Worm (Caenorhabditis elegans) whole organism, midembryonic: Measurements from ENCODE around the gene sdz-28.
"Not testable (repeated sequence)": the region's sequence is repeated elsewhere in the genome, so short reads cannot be mapped to it uniquely, and the experiment has no call there.

Experiments used
- T22C8.4 ChIP-seq: fragments of 200-800 bp; sonication (Bioruptor generic); IDR thresholded peaks from 2 replicates; pipeline ENCODE4 v1.3.6; 2022; ENCODE audit warnings: missing genetic modification characterization, missing compliant biosample characterization
- cog-1 ChIP-seq: sonication (generic microtip); optimal IDR thresholded peaks from 2 replicates; lab custom pipeline; 2016; ENCODE audit warnings: missing genetic modification characterization, missing compliant biosample characterization
- flt-1 ChIP-seq: fragments of 200-800 bp; sonication (Bioruptor generic); IDR thresholded peaks from 2 replicates; pipeline ENCODE4 v1.3.6; 2022; ENCODE audit warnings: missing genetic modification characterization, missing compliant biosample characterization
- klf-2 ChIP-seq: fragments of 200-800 bp; sonication (Bioruptor generic); conservative IDR thresholded peaks from 2 replicates; pipeline ENCODE4 v1.3.6; 2022; ENCODE audit warnings: missing genetic modification reagents, missing genetic modification characterization, missing compliant biosample characterization
- med-1 ChIP-seq: sonication (generic microtip); optimal IDR thresholded peaks from 2 replicates; lab custom pipeline; 2017; ENCODE audit warnings: missing genetic modification characterization, mild to moderate bottlenecking, missing compliant biosample characterization, antibody characterized with exemption, missing genetic modification reagents; ENCODE audit not compliant: insufficient read depth
- ref-1 ChIP-seq: fragments of 200-800 bp; sonication (Bioruptor generic); conservative IDR thresholded peaks from 2 replicates; pipeline ENCODE4 v1.3.6; 2022; ENCODE audit warnings: missing genetic modification reagents, missing genetic modification characterization, missing compliant biosample characterization
- tab-1 ChIP-seq: fragments of 200-800 bp; sonication (Bioruptor generic); IDR thresholded peaks from 2 replicates; pipeline ENCODE4 v1.3.6; 2022; ENCODE audit warnings: missing genetic modification characterization, missing compliant biosample characterization
- ztf-23 ChIP-seq: fragments of 200-800 bp; sonication (Bioruptor generic); IDR thresholded peaks from 2 replicates; pipeline ENCODE4 v1.3.6; 2022; ENCODE audit warnings: missing genetic modification reagents, missing genetic modification characterization, missing compliant biosample characterization
- ztf-29 ChIP-seq: fragments of 200-800 bp; sonication (Bioruptor generic); IDR thresholded peaks from 2 replicates; pipeline ENCODE4 v1.3.6; 2022; ENCODE audit warnings: missing genetic modification reagents, missing genetic modification characterization, missing compliant biosample characterization

The sdz-28 gene

ce11 chrII:2145566-2145965, 14.7 kb downstream of the sdz-28 start, which contains the start of gene C40A11.6:
C40A11.6 (minus strand) TSS chrII:2145666.
- TF ChIP-seq ztf-23: no peak
- no peak for TF ChIP-seq klf-2
- TF ChIP-seq flt-1 (GFP tag; lab: Robert Waterston, UW): no peak
- TF ChIP-seq med-1 (GFP tag; lab: Kevin White, UChicago): no peak
- TF ChIP-seq cog-1: no peak
- no peak for TF ChIP-seq ztf-29
- TF ChIP-seq T22C8.4 (GFP tag; lab: Robert Waterston, UW): no peak

- TF ChIP-seq T22C8.4 (GFP tag; lab: Robert Waterston, UW): no peak
Observed at ce11 chrII:2146900-2147375, 16.1 kb downstream of the sdz-28 start, which contains the start of gene C40A11.2. C40A11.2 (plus strand) TSS chrII:2146950.

DNA sequence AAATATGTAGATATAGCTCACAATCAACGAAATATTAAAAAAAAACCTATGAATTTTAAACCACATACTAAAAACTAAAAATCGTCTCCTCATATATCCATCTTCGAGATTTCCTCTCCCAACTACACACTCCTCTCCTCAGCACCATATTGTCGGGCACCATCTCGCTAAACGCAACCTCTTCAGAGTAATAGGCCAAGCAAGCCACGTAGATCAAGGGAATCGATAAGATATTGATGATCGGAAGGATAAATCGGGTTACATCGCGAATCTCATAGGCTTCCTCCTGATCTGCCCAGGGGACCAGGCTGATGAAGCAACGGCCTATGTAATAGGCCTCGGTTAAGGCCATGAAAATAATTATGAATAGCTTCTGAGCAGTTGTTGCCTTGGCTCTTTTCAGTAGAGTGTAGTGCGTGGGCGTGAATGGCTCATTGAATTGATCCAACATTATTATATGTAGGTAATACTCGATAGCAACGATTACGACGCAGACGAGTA, 19.7 kb downstream of the sdz-28 start, which contains the start of the genes C40A11.7 and C40A11.8:
C40A11.7 (minus strand) TSS at position 101 of the 501 bp plus-strand sequence.
C40A11.8 (minus strand) TSS at position 451 of the 501 bp plus-strand sequence.
- TF ChIP-seq tab-1 (no peak), ztf-23 (no peak), klf-2 (no peak), cog-1 (no peak), ztf-29 (no peak), flt-1 (GFP tag; lab: Robert Waterston, UW) (no peak), T22C8.4 (GFP tag; lab: Robert Waterston, UW) (no peak), ref-1 (no peak), med-1 (GFP tag; lab: Kevin White, UChicago) (no peak)

- TF ChIP-seq T22C8.4 (GFP tag; lab: Robert Waterston, UW): no peak
- TF ChIP-seq tab-1: no peak
- no peak for TF ChIP-seq med-1 (GFP tag; lab: Kevin White, UChicago)
- no peak for TF ChIP-seq ztf-29
Observed at ce11 chrII:2152455-2152854, 21.6 kb downstream of the sdz-28 start.

DNA sequence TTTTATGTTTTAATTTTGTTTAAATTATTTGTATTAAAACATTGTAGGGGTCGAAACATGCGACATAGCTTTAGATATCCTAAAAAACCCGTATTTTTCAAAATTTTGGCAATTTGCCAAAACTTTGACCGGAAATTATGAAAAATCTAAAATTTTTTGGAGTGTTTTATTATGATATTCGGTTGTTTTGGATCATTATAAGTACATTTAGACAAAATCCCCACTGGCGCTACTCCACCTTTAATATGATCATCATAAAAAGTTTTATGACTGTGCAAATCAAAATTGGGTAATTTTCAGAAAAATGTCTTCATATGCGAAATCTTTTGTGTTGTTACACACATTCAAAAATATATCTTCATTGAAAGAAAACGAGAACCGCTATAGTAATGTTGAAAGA, 22.8 kb downstream of the sdz-28 start, which contains the start of gene math-18:
math-18 (plus strand) TSS at position 301 of the 400 bp plus-strand sequence.
- TF ChIP-seq T22C8.4 (GFP tag; lab: Robert Waterston, UW); klf-2; cog-1: not testable (repeated sequence)

- TF ChIP-seq flt-1 (GFP tag; lab: Robert Waterston, UW); ztf-23; med-1 (GFP tag; lab: Kevin White, UChicago): not testable (repeated sequence)
Observed at ce11 chrII:2163370-2163882, 32.6 kb downstream of the sdz-28 start, which contains the start of gene C33C12.11. C33C12.11 (minus strand) TSS chrII:2163832.

DNA sequence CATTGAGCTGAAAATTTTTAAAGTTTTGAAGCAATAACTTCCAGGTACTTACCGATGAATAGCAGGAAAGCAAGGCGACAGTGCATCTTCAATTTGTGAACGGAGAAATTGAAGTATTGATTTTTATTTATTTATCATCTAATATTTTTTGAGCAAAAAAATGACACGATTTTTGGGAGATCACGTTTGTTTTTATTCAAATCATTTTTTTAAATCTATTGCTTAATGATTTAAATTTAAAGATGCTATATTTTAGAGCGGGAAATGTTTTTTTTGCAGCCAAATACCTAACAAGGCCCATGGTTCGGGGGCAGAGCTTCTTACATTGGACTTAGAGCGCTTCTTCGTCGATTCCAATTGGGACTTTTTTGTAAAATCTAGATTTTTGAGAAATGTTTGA, 35.5 kb downstream of the sdz-28 start, which contains the start of gene C33C12.4:
C33C12.4 (minus strand) TSS at position 101 of the 400 bp plus-strand sequence.
- no peak for TF ChIP-seq med-1 (GFP tag; lab: Kevin White, UChicago)
- TF ChIP-seq ztf-29: no peak
- TF ChIP-seq flt-1 (GFP tag; lab: Robert Waterston, UW): no peak

- no peak for TF ChIP-seq tab-1
- no peak for TF ChIP-seq ztf-23
- no peak for TF ChIP-seq T22C8.4 (GFP tag; lab: Robert Waterston, UW)
- TF ChIP-seq flt-1 (GFP tag; lab: Robert Waterston, UW): no peak
- TF ChIP-seq ref-1: no peak
- TF ChIP-seq klf-2: no peak
- TF ChIP-seq cog-1: no peak
- no peak for TF ChIP-seq med-1 (GFP tag; lab: Kevin White, UChicago)
- TF ChIP-seq ztf-29: no peak
Observed at ce11 chrII:2168374-2168773, 37.5 kb downstream of the sdz-28 start, which contains the start of gene fbxb-38. fbxb-38 (minus strand) TSS chrII:2168763.

- TF ChIP-seq ref-1 (no peak), ztf-23 (no peak), cog-1 (no peak), flt-1 (GFP tag; lab: Robert Waterston, UW) (no peak), med-1 (GFP tag; lab: Kevin White, UChicago) (no peak), ztf-29 (no peak), T22C8.4 (GFP tag; lab: Robert Waterston, UW) (no peak), tab-1 (no peak)
Observed at ce11 chrII:2170085-2170484, 39.2 kb downstream of the sdz-28 start, which contains the start of gene C33C12.12. C33C12.12 (minus strand) TSS chrII:2170185.

- TF ChIP-seq ref-1 (no peak), cog-1 (no peak), tab-1 (no peak), flt-1 (GFP tag; lab: Robert Waterston, UW) (no peak), ztf-29 (no peak), ztf-23 (no peak), med-1 (GFP tag; lab: Kevin White, UChicago) (no peak), klf-2 (no peak), T22C8.4 (GFP tag; lab: Robert Waterston, UW) (no peak)
Observed at ce11 chrII:2175367-2175766, 44.5 kb downstream of the sdz-28 start, which contains the start of gene C33C12.7. C33C12.7 (minus strand) TSS chrII:2175467.

DNA sequence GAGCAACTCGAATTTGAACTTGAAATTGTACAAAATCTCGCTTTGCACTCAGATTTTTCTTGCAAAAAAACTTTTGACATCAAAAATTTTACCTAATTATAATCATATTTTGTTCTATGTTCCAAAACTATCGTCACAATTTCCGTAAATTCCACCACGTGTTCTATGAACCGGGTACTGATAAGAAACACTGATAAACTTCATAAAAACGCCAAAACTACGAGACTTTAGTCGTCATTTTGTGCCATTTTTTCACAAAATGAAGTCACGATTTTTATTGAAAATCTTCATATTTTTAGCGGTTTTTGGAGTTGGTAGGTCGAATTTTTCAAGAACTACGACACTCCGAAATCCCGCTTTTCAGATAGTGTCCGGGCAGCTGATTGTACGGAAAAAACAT, 45.8 kb downstream of the sdz-28 start, which contains the start of gene gba-1:
gba-1 (plus strand) TSS at position 54 of the 400 bp plus-strand sequence.
- TF ChIP-seq ztf-23: no peak
- no peak for TF ChIP-seq med-1 (GFP tag; lab: Kevin White, UChicago)
- TF ChIP-seq flt-1 (GFP tag; lab: Robert Waterston, UW): no peak
- TF ChIP-seq T22C8.4 (GFP tag; lab: Robert Waterston, UW): no peak
- no peak for TF ChIP-seq klf-2
- TF ChIP-seq ztf-29: no peak
- TF ChIP-seq ref-1: no peak
- no peak for TF ChIP-seq tab-1
- no peak for TF ChIP-seq cog-1
